Worm (Caenorhabditis elegans): ENCODE measurements around the gene nlf-1.

The nlf-1 gene

ce11 chrX:1010627-1011452 lies 6.5 kb downstream of the nlf-1 start (continued):
- peak; percentile 24 for TF ChIP-seq somi-1 (GFP tag; optimal IDR thresholded peaks at IDR 0.05)
- TF ChIP-seq K11D2.4 (GFP tag; IDR thresholded peaks at IDR 0.05): peak; percentile 59; the same call in 1 of the 2 replicates
- no peak for TF ChIP-seq ZK185.1 (tag; optimal IDR thresholded peaks at IDR 0.05; ENCODE audit: poor library complexity, severe bottlenecking)
- TF ChIP-seq unc-130 (GFP tag; optimal IDR thresholded peaks at IDR 0.05): no peak
- TF ChIP-seq F49E8.2 (tag; optimal IDR thresholded peaks at IDR 0.05; ENCODE audit: insufficient read depth): no peak
- TF ChIP-seq ztf-28 (GFP tag; IDR thresholded peaks at IDR 0.05): no peak
- no peak for TF ChIP-seq mxl-1 (tag; optimal IDR thresholded peaks at IDR 0.05)
- TF ChIP-seq F10E7.11 (tag; optimal IDR thresholded peaks at IDR 0.05): no peak
- TF ChIP-seq aptf-2 (GFP tag; conservative IDR thresholded peaks at IDR 0.05): 0 out of 2 replicates have a peak, but pooled peaks have one; percentile 17
- TF ChIP-seq attf-5 (GFP tag; optimal IDR thresholded peaks at IDR 0.05): no peak
- peak; percentile 9 for TF ChIP-seq ztf-18 (tag; optimal IDR thresholded peaks at IDR 0.05)
- TF ChIP-seq nhr-90 (tag; optimal IDR thresholded peaks at IDR 0.05): peak; percentile 27
- TF ChIP-seq nfyb-1 (GFP tag; IDR thresholded peaks at IDR 0.05): peak; percentile 48
- no peak for TF ChIP-seq zim-3 (tag; optimal IDR thresholded peaks at IDR 0.05)
- TF ChIP-seq ama-1 (optimal IDR thresholded peaks at IDR 0.05): peak; percentile 56
- no peak for TF ChIP-seq ama-1 (GFP tag; optimal IDR thresholded peaks at IDR 0.05)
- TF ChIP-seq Y56A3A.18 (GFP tag; IDR thresholded peaks at IDR 0.05): 0 out of 2 replicates have a peak, but pooled peaks have one; percentile 20
- no peak for TF ChIP-seq hlh-12 (tag; optimal IDR thresholded peaks at IDR 0.05)
- 0 out of 2 replicates have a peak, but pooled peaks have one; percentile 17 for TF ChIP-seq ztf-25 (GFP tag; IDR thresholded peaks at IDR 0.05)
- no peak for TF ChIP-seq T07F8.4 (tag; optimal IDR thresholded peaks at IDR 0.05)
- peak; percentile 28; the same call in 1 of the 2 replicates for TF ChIP-seq lir-1 (GFP tag; conservative IDR thresholded peaks at IDR 0.05)
- TF ChIP-seq hmg-1.2 (GFP tag; IDR thresholded peaks at IDR 0.05): peak; percentile 29; the same call in 1 of the 2 replicates
- peak; percentile 63 for TF ChIP-seq lin-26 (GFP tag; IDR thresholded peaks at IDR 0.05)
- TF ChIP-seq nhr-80 (tag; optimal IDR thresholded peaks at IDR 0.05): peak; percentile 87
- TF ChIP-seq madf-6 (GFP tag; IDR thresholded peaks at IDR 0.05): no peak
- peak; percentile 24; the same call in 1 of the 2 replicates for TF ChIP-seq pbrm-1 (GFP tag; IDR thresholded peaks at IDR 0.05)
- TF ChIP-seq athp-1 (tag; optimal IDR thresholded peaks at IDR 0.05): no peak
- peak; percentile 34; the same call in 1 of the 2 replicates for TF ChIP-seq madf-3 (GFP tag; IDR thresholded peaks at IDR 0.05)
- TF ChIP-seq snpc-4 (GFP tag; optimal IDR thresholded peaks at IDR 0.05): no peak
- TF ChIP-seq snpc-4 (tag; optimal IDR thresholded peaks at IDR 0.05): no peak
- peak; percentile 13 for TF ChIP-seq K12H6.12 (tag; optimal IDR thresholded peaks at IDR 0.05)
- peak; percentile 55; the same call in 1 of the 2 replicates for TF ChIP-seq let-526 (GFP tag; IDR thresholded peaks at IDR 0.05)
- peak; percentile 45 for TF ChIP-seq gei-17 (GFP tag; optimal IDR thresholded peaks at IDR 0.05)
- TF ChIP-seq F57C9.4 (tag; optimal IDR thresholded peaks at IDR 0.05): peak; percentile 29
- peak in 1 of 2 experiments; percentile 15 for TF ChIP-seq rec-8 (tag; optimal IDR thresholded peaks at IDR 0.05)
- no peak for TF ChIP-seq fkh-3 (tag; optimal IDR thresholded peaks at IDR 0.05)
- 0 out of 2 replicates have a peak, but pooled peaks have one; percentile 44 for TF ChIP-seq Y95B8A.8 (GFP tag; IDR thresholded peaks at IDR 0.05)
- TF ChIP-seq Y53G8AR.9 (GFP tag; conservative IDR thresholded peaks at IDR 0.05): peak; percentile 65; the same call in 1 of the 2 replicates
- peak; percentile 64 for TF ChIP-seq ztf-26 (tag; optimal IDR thresholded peaks at IDR 0.05)
- TF ChIP-seq dpl-1 (GFP tag; optimal IDR thresholded peaks at IDR 0.05): no peak
- TF ChIP-seq ztf-22 (GFP tag; optimal IDR thresholded peaks at IDR 0.05): peak; percentile 67
- TF ChIP-seq F22D6.2 (tag; optimal IDR thresholded peaks at IDR 0.05): peak; percentile 1
- TF ChIP-seq zfh-2 (GFP tag; conservative IDR thresholded peaks at IDR 0.05): peak; percentile 63
- no peak for TF ChIP-seq sea-2 (GFP tag; IDR thresholded peaks at IDR 0.05)
- TF ChIP-seq F33H1.4 (GFP tag; IDR thresholded peaks at IDR 0.05): no peak
- TF ChIP-seq ceh-91 (GFP tag; IDR thresholded peaks at IDR 0.05): no peak
- TF ChIP-seq lsy-27 (tag; optimal IDR thresholded peaks at IDR 0.05; ENCODE audit: borderline replicate concordance, insufficient read depth): no peak

Data from whole organism, young adult.